Worm (Caenorhabditis elegans) whole organism, L2 larva: ENCODE results near the gene F20E11.17.

Source experiments
- R02D3.7 ChIP-seq: fragments of 150-350 bp; optimal IDR thresholded peaks from 2 replicates; lab custom pipeline; 2014; ENCODE audit warnings: missing biosample characterization, missing genetic modification characterization
- ama-1 ChIP-seq: fragments of 150-350 bp; optimal IDR thresholded peaks from 2 replicates; lab custom pipeline; 2018; ENCODE audit warnings: inconsistent platforms
- ceh-82 ChIP-seq: fragments of 150-350 bp; optimal IDR thresholded peaks from 2 replicates; lab custom pipeline; 2014; ENCODE audit warnings: missing biosample characterization, missing genetic modification characterization
- lin-11 ChIP-seq: fragments of 150-350 bp; sonication (generic microtip); optimal IDR thresholded peaks from 2 replicates; lab custom pipeline; 2014; ENCODE audit warnings: missing biosample characterization, missing genetic modification characterization, inconsistent platforms, mixed read lengths
- lin-13 ChIP-seq: fragments of 150-350 bp; optimal IDR thresholded peaks from 2 replicates; lab custom pipeline; 2014; ENCODE audit warnings: missing biosample characterization, missing genetic modification reagents, missing genetic modification characterization
- lsy-2 ChIP-seq, 2 experiments: fragments of 150-350 bp in 1 of 2; sonication (generic microtip) in 1 of 2; optimal IDR thresholded peaks; 2 replicates each; lab custom pipeline; 2014 to 2017; ENCODE audit warnings: missing biosample characterization in 2 of 2, missing genetic modification characterization in 2 of 2
- mdl-1 ChIP-seq, 2 experiments: fragments of 150-350 bp in 1 of 2; sonication (generic microtip) in 1 of 2; optimal IDR thresholded peaks; 2 replicates each; lab custom pipeline; 2017; ENCODE audit warnings: missing biosample characterization in 2 of 2, missing genetic modification characterization in 2 of 2
- nhr-11 ChIP-seq: fragments of 150-350 bp; optimal IDR thresholded peaks from 2 replicates; lab custom pipeline; 2014; ENCODE audit warnings: missing biosample characterization, missing genetic modification characterization
- nhr-12 ChIP-seq: fragments of 150-350 bp; optimal IDR thresholded peaks from 2 replicates; lab custom pipeline; 2014; ENCODE audit warnings: missing biosample characterization, missing genetic modification characterization
- nhr-237 ChIP-seq: fragments of 150-350 bp; optimal IDR thresholded peaks from 2 replicates; lab custom pipeline; 2014; ENCODE audit warnings: missing biosample characterization, missing genetic modification characterization
- nhr-25 ChIP-seq: fragments of 150-350 bp; sonication (generic microtip); optimal IDR thresholded peaks from 3 replicates; lab custom pipeline; 2014; ENCODE audit warnings: missing biosample characterization, missing genetic modification characterization
- snpc-4 ChIP-seq: fragments of 150-350 bp; optimal IDR thresholded peaks from 2 replicates; lab custom pipeline; 2014; ENCODE audit warnings: missing biosample characterization, missing genetic modification characterization

DNA sequence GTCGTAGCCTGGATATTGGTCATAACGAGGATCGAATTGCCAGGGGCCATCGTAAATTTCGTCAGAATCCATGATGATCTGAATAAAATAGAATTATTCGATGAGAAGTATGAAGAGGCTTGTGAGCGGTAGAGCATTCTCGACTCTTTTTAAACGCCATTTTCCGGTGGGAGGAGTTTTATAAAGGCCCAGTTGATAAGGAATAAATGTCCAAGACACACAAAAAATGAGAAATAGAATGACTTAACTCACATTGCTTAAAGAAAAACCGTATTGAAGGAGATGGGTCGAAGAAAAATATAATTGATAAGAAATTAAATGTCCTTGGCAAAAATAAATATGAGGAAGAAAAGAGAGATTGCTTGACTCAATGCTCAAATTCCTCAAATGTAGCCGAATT, at the start of gene F20E11.17:
- TF ChIP-seq mdl-1 (tag; optimal IDR thresholded peaks at IDR 0.05; lab: Kevin White, UChicago) = no peak
- TF ChIP-seq snpc-4 = no peak
- no peak for TF ChIP-seq nhr-11 (tag; lab: Kevin White, UChicago)
- TF ChIP-seq nhr-25 (tag; lab: Kevin White, UChicago) = no peak
- no peak for TF ChIP-seq ama-1
- no peak for TF ChIP-seq nhr-12 (tag; lab: Kevin White, UChicago)
- no peak for TF ChIP-seq R02D3.7 (tag; lab: Kevin White, UChicago)
- TF ChIP-seq lin-13 = no peak
- TF ChIP-seq ceh-82 (tag; lab: Kevin White, UChicago) = no peak
- TF ChIP-seq lsy-2 (tag; optimal IDR thresholded peaks at IDR 0.05; lab: Kevin White, UChicago) = no peak
- no peak for TF ChIP-seq nhr-237 (tag; lab: Kevin White, UChicago)
- TF ChIP-seq lin-11 (tag; lab: Kevin White, UChicago) = no peak
